Worm (Caenorhabditis elegans) whole organism, L4 larva: ENCODE results near the gene F09F7.5.

ENCODE experiments used
- ceh-28 ChIP-seq: fragments of 150-350 bp; optimal IDR thresholded peaks from 2 replicates; lab custom pipeline; 2014; ENCODE audit warnings: missing biosample characterization, missing genetic modification reagents, missing genetic modification characterization
- ceh-32 ChIP-seq: sonication (generic microtip); optimal IDR thresholded peaks from 2 replicates; lab custom pipeline; 2016; ENCODE audit warnings: mild to moderate bottlenecking, missing genetic modification characterization, missing compliant biosample characterization; ENCODE audit not compliant: poor library complexity
- ces-1 ChIP-seq: fragments of 150-350 bp; sonication (generic microtip); optimal IDR thresholded peaks from 4 replicates; lab custom pipeline; 2014; ENCODE audit warnings: missing biosample characterization, missing genetic modification reagents, missing genetic modification characterization
- ctbp-1 ChIP-seq: fragments of 200-800 bp; sonication (Bioruptor generic); IDR thresholded peaks from 2 replicates; pipeline ENCODE4 v1.3.6; 2022; ENCODE audit warnings: missing genetic modification reagents, missing genetic modification characterization, missing compliant biosample characterization
- fos-1 ChIP-seq: fragments of 150-350 bp; optimal IDR thresholded peaks from 2 replicates; lab custom pipeline; 2014; ENCODE audit warnings: missing biosample characterization, missing genetic modification characterization
- lin-39 ChIP-seq: fragments of 150-350 bp; optimal IDR thresholded peaks from 2 replicates; lab custom pipeline; 2014; ENCODE audit warnings: missing biosample characterization, missing genetic modification reagents, missing genetic modification characterization
- mep-1 ChIP-seq: fragments of 150-350 bp; sonication (generic microtip); optimal IDR thresholded peaks from 3 replicates; lab custom pipeline; 2014; ENCODE audit warnings: missing biosample characterization, missing genetic modification characterization
- nhr-10 ChIP-seq: fragments of 150-350 bp; optimal IDR thresholded peaks from 2 replicates; lab custom pipeline; 2014; ENCODE audit warnings: missing biosample characterization, missing genetic modification characterization
- pha-4 ChIP-seq, 2 experiments: fragments of 150-350 bp in 1 of 2; fragments of 200-800 bp in 1 of 2; sonication (Bioruptor generic) in 1 of 2; IDR thresholded peaks in 1 of 2; optimal IDR thresholded peaks in 1 of 2; 2 replicates each; pipeline versions ENCODE4 v1.3.6 to Lab custom; 2014 to 2022; ENCODE audit warnings: missing genetic modification characterization in 2 of 2, missing genetic modification reagents in 2 of 2, missing biosample characterization in 1 of 2, missing compliant biosample characterization in 1 of 2
- php-3 ChIP-seq: fragments of 200-800 bp; sonication (Bioruptor generic); IDR thresholded peaks from 2 replicates; pipeline ENCODE4 v1.3.6; 2022; ENCODE audit warnings: missing genetic modification reagents, missing genetic modification characterization, missing compliant biosample characterization
- skn-1 ChIP-seq: fragments of 150-350 bp; optimal IDR thresholded peaks from 2 replicates; lab custom pipeline; 2014; ENCODE audit warnings: missing biosample characterization, missing genetic modification characterization
- snpc-1.2 ChIP-seq: fragments of 200-800 bp; sonication (Bioruptor generic); IDR thresholded peaks from 2 replicates; pipeline ENCODE4 v1.3.6; 2022; ENCODE audit warnings: missing genetic modification reagents, missing genetic modification characterization, missing compliant biosample characterization
- snpc-4 ChIP-seq: fragments of 150-350 bp; optimal IDR thresholded peaks from 2 replicates; lab custom pipeline; 2014; ENCODE audit warnings: missing biosample characterization, missing genetic modification characterization
- unc-39 ChIP-seq: sonication (generic microtip); optimal IDR thresholded peaks from 2 replicates; lab custom pipeline; 2017; ENCODE audit warnings: missing biosample characterization, missing genetic modification characterization

ce11 chrIII:5595445-5595844, 48.7 kb downstream of the F09F7.5 start, which contains the start of gene ced-6:
- TF ChIP-seq ces-1 (GFP tag; lab: Kevin White, UChicago) (no peak), mep-1 (no peak), snpc-1.2 (no peak), skn-1 (tag; lab: Kevin White, UChicago) (no peak), unc-39 (tag; lab: Kevin White, UChicago) (no peak), snpc-4 (tag; lab: Kevin White, UChicago) (no peak), ceh-32 (tag; lab: Kevin White, UChicago) (no peak), ceh-28 (no peak), ctbp-1 (no peak), php-3 (GFP tag; lab: Robert Waterston, UW) (no peak), lin-39 (tag; lab: Kevin White, UChicago) (no peak), nhr-10 (tag; lab: Kevin White, UChicago) (no peak), pha-4 (GFP tag; IDR thresholded peaks at IDR 0.05; lab: Robert Waterston, UW) (no peak), pha-4 (tag; optimal IDR thresholded peaks at IDR 0.05; lab: Kevin White, UChicago) (no peak), fos-1 (tag; lab: Kevin White, UChicago) (no peak)
